Worm (Caenorhabditis elegans) whole organism, L4/young adult: ENCODE data around the gene rabs-5.

Experiments
- W03F9.2 ChIP-seq: fragments of 150-350 bp; optimal IDR thresholded peaks from 2 replicates; lab custom pipeline; 2014; ENCODE audit warnings: missing biosample characterization, missing genetic modification characterization
- dao-5 ChIP-seq: sonication (generic microtip); optimal IDR thresholded peaks from 2 replicates; lab custom pipeline; 2016; ENCODE audit warnings: missing genotype, missing genetic modification characterization, moderate library complexity, missing compliant biosample characterization
- him-1 ChIP-seq: sonication (generic microtip); optimal IDR thresholded peaks from 2 replicates; lab custom pipeline; 2016; ENCODE audit warnings: missing genotype, missing genetic modification reagents, missing genetic modification characterization, missing compliant biosample characterization

- TF ChIP-seq him-1 (tag; lab: Kevin White, UChicago): no peak
- TF ChIP-seq dao-5: no peak
- TF ChIP-seq W03F9.2 (tag; lab: Kevin White, UChicago): no peak
Observed at ce11 chrIV:8112646-8113045, 5.2 kb upstream of the rabs-5 start.
